Fruit fly (Drosophila melanogaster): ENCODE data around the gene Tbc1d15-17.
A peak's percentile ranks its signal among the peaks of the same experiment; 100 is the strongest.

The Tbc1d15-17 gene

DNA sequence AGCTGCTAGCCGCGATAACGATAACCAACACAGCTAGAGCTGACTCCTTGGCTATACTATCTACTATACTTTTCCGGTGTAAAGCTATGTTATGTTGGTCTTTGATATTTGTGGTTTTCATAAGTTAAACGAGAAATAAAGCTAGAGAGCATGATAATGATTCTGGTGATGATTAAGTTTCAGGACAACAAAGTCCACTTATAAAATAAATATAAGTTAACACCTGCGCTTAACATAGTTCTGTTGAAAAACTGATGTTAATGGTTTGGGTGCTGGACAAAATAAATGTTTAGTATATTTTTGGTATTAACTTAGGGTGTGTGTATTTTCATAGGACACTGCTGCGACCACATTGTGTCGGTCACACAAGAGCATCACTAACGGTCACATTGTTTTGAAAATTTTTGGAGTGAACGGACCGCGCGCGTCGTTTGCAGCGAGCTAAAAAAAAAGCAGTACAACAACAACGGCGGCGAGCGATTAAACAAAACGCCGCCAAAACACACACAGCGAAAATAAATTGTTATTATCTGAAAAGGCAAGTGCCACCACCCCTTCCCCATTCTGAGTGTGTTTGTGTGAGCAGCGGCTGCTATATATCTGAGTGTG, 48.2 kb upstream of the Tbc1d15-17 start, which contains the start of the genes CG33635 and spen (continued):
- TF ChIP-seq Neu2 (GFP tag; optimal IDR thresholded peaks at IDR 0.05; ENCODE audit: borderline replicate concordance) (no peak), CG10979 (tag; optimal IDR thresholded peaks at IDR 0.05) (peak; percentile 26), ftz-f1 (GFP tag; optimal IDR thresholded peaks at IDR 0.05) (peak; percentile 42), Med (GFP tag) (peak; percentile 86), al (GFP tag; IDR thresholded peaks at IDR 0.05) (no peak), CG9437 (GFP tag; optimal IDR thresholded peaks at IDR 0.05) (no peak), CG34224 (GFP tag; IDR thresholded peaks at IDR 0.05; ENCODE audit: partially characterized antibody) (no peak), ems (GFP tag; optimal IDR thresholded peaks at IDR 0.05) (peak; percentile 37), MTF-1 (GFP tag; optimal IDR thresholded peaks at IDR 0.05; ENCODE audit: borderline replicate concordance) (peak; percentile 4), mam (GFP tag; optimal IDR thresholded peaks at IDR 0.05) (no peak), CG17829 (tag; optimal IDR thresholded peaks at IDR 0.05) (peak; percentile 68), CG5953 (GFP tag; IDR thresholded peaks at IDR 0.05) (no peak), CG13894 (tag; optimal IDR thresholded peaks at IDR 0.05) (peak; percentile 74), trh (GFP tag; optimal IDR thresholded peaks at IDR 0.05) (no peak), CG3163 (GFP tag; optimal IDR thresholded peaks at IDR 0.05) (peak; percentile 39), sqz (GFP tag; optimal IDR thresholded peaks at IDR 0.05) (peak; percentile 95), CG4707 (GFP tag; optimal IDR thresholded peaks at IDR 0.05) (peak; percentile 25), CG17186 (GFP tag; optimal IDR thresholded peaks at IDR 0.05) (peak; percentile 97), cwo (GFP tag; optimal IDR thresholded peaks at IDR 0.05) (peak; percentile 19), CG7745 (tag; optimal IDR thresholded peaks at IDR 0.05) (no peak), ap (GFP tag; IDR thresholded peaks at IDR 0.05) (no peak), CG2712 (tag; optimal IDR thresholded peaks at IDR 0.05) (peak; percentile 63), CG12299 (tag; optimal IDR thresholded peaks at IDR 0.05) (peak; percentile 55), CG18619 (GFP tag; optimal IDR thresholded peaks at IDR 0.05) (peak; percentile 7), psq (GFP tag; optimal IDR thresholded peaks at IDR 0.05) (no peak), insv (GFP tag; optimal IDR thresholded peaks at IDR 0.05) (peak in 1 of 2 experiments; percentile 48), PHDP (tag; optimal IDR thresholded peaks at IDR 0.05) (peak; percentile 23), CG13624 (GFP tag; optimal IDR thresholded peaks at IDR 0.05) (peak; percentile 17), CG8281 (tag; optimal IDR thresholded peaks at IDR 0.05) (no peak), Deaf1 (tag; optimal IDR thresholded peaks at IDR 0.05) (peak; percentile 11), eve (GFP tag; optimal IDR thresholded peaks at IDR 0.05) (peak in 1 of 2 experiments; percentile 79), Fer3 (tag; optimal IDR thresholded peaks at IDR 0.05) (peak; percentile 18), CG1603 (tag; optimal IDR thresholded peaks at IDR 0.05) (peak; percentile 63), pho (GFP tag; optimal IDR thresholded peaks at IDR 0.05) (peak; percentile 29), nau (GFP tag; optimal IDR thresholded peaks at IDR 0.05) (peak; percentile 26), dati (GFP tag; IDR thresholded peaks at IDR 0.05) (no peak), CG12219 (GFP tag; optimal IDR thresholded peaks at IDR 0.05) (peak; percentile 35), abd-A (tag; optimal IDR thresholded peaks at IDR 0.05) (peak; percentile 86), schlank (tag; optimal IDR thresholded peaks at IDR 0.05) (peak; percentile 15), CG4282 (GFP tag; optimal IDR thresholded peaks at IDR 0.05) (no peak), CG6791 (GFP tag; IDR thresholded peaks at IDR 0.05; ENCODE audit: partially characterized antibody) (no peak), CG1233 (GFP tag; optimal IDR thresholded peaks at IDR 0.05) (peak; percentile 43), aop (GFP tag; IDR thresholded peaks at IDR 0.05) (no peak), Pdp1 (GFP tag; optimal IDR thresholded peaks at IDR 0.05) (peak; percentile 13 to 63), unpg (GFP tag; optimal IDR thresholded peaks at IDR 0.05) (peak; percentile 28), ash1 (GFP tag; optimal IDR thresholded peaks at IDR 0.05) (peak; percentile 92), br (optimal IDR thresholded peaks at IDR 0.05) (no peak), Sin3A (optimal IDR thresholded peaks at IDR 0.05) (peak; percentile 29), Vsx1 (GFP tag; optimal IDR thresholded peaks at IDR 0.05) (no peak), salm (tag; optimal IDR thresholded peaks at IDR 0.05) (peak; percentile 53)
